Worm (Caenorhabditis elegans): Measurements from ENCODE around the gene T09F3.2.
A peak's percentile ranks its signal among the peaks of the same experiment; 100 is the strongest.

T09F3.2 gene

ce11 chrII:10390854-10391253, at the start of gene T09F3.2, which contains the start of gene T09F3.7:
Gene T09F3.2, plus strand, starts transcription at chrII:10391154.
Gene T09F3.7, plus strand, starts transcription at chrII:10391168.
- TF ChIP-seq F23B12.7 (tag; optimal IDR thresholded peaks at IDR 0.05; ENCODE audit: insufficient read depth), result no peak
- no peak for TF ChIP-seq cebp-1 (GFP tag; IDR thresholded peaks at IDR 0.05)
- TF ChIP-seq cebp-1 (tag; optimal IDR thresholded peaks at IDR 0.05), result no peak
- no peak for TF ChIP-seq aptf-3 (GFP tag; IDR thresholded peaks at IDR 0.05)
- no peak for TF ChIP-seq egl-18 (GFP tag; IDR thresholded peaks at IDR 0.05)
- TF ChIP-seq sea-2 (GFP tag; IDR thresholded peaks at IDR 0.05), result no peak
- TF ChIP-seq nhr-90 (tag; optimal IDR thresholded peaks at IDR 0.05), result no peak
- no peak for TF ChIP-seq unc-130 (GFP tag; optimal IDR thresholded peaks at IDR 0.05)
- TF ChIP-seq F52B5.7 (tag; optimal IDR thresholded peaks at IDR 0.05), result no peak
- no peak for TF ChIP-seq nhr-27 (tag; optimal IDR thresholded peaks at IDR 0.05)
- no peak for TF ChIP-seq nfyb-1 (GFP tag; IDR thresholded peaks at IDR 0.05)

- TF ChIP-seq ceh-58 (GFP tag; IDR thresholded peaks at IDR 0.05) (no peak), aptf-2 (GFP tag; conservative IDR thresholded peaks at IDR 0.05) (no peak), rcor-1 (GFP tag; IDR thresholded peaks at IDR 0.05) (no peak), efl-1 (GFP tag; optimal IDR thresholded peaks at IDR 0.05) (no peak), F52B5.7 (tag; optimal IDR thresholded peaks at IDR 0.05) (no peak), chd-7 (tag; optimal IDR thresholded peaks at IDR 0.05) (no peak), hmg-20 (GFP tag; IDR thresholded peaks at IDR 0.05) (no peak), hlh-12 (tag; optimal IDR thresholded peaks at IDR 0.05) (no peak), nhr-27 (tag; optimal IDR thresholded peaks at IDR 0.05) (no peak), F39B2.1 (GFP tag; IDR thresholded peaks at IDR 0.05) (no peak), lin-54 (GFP tag; optimal IDR thresholded peaks at IDR 0.05) (no peak), C06A6.2 (GFP tag; conservative IDR thresholded peaks at IDR 0.05) (no peak), mxl-1 (tag; optimal IDR thresholded peaks at IDR 0.05) (no peak), Y53F4B.3 (GFP tag; IDR thresholded peaks at IDR 0.05) (no peak), Y79H2A.3 (GFP tag; conservative IDR thresholded peaks at IDR 0.05) (no peak), dpff-1 (tag; optimal IDR thresholded peaks at IDR 0.05) (no peak), B0019.2 (GFP tag; conservative IDR thresholded peaks at IDR 0.05) (no peak)
These were observed 45.9 kb upstream of the T09F3.2 start, which contains the start of gene pro-2 for ce11 chrII:10345012-10345411. Gene pro-2, minus strand, starts transcription at chrII:10345112.

- TF ChIP-seq hmg-20 (GFP tag; IDR thresholded peaks at IDR 0.05), result no peak
- TF ChIP-seq gei-17 (GFP tag; optimal IDR thresholded peaks at IDR 0.05), result no peak
- TF ChIP-seq atf-7 (tag; optimal IDR thresholded peaks at IDR 0.05), result no peak
- no peak for TF ChIP-seq him-1 (tag; optimal IDR thresholded peaks at IDR 0.05)
- TF ChIP-seq madf-6 (GFP tag; IDR thresholded peaks at IDR 0.05), result peak; percentile 37; the same call in 1 of the 2 replicates
- no peak for TF ChIP-seq Y53F4B.3 (GFP tag; IDR thresholded peaks at IDR 0.05)
- TF ChIP-seq pha-4 (tag; optimal IDR thresholded peaks at IDR 0.05), result no peak
- no peak for TF ChIP-seq T26A5.8 (tag; optimal IDR thresholded peaks at IDR 0.05)
- TF ChIP-seq unc-130 (GFP tag; optimal IDR thresholded peaks at IDR 0.05), result no peak
- TF ChIP-seq bed-1 (GFP tag; IDR thresholded peaks at IDR 0.05), result no peak
- TF ChIP-seq rcor-1 (GFP tag; IDR thresholded peaks at IDR 0.05), result no peak
- TF ChIP-seq madf-8 (GFP tag; conservative IDR thresholded peaks at IDR 0.05), result no peak
- TF ChIP-seq unc-62 (GFP tag; optimal IDR thresholded peaks at IDR 0.05), result no peak
- no peak for TF ChIP-seq ztf-22 (GFP tag; optimal IDR thresholded peaks at IDR 0.05)
- no peak for TF ChIP-seq cebp-1 (GFP tag; IDR thresholded peaks at IDR 0.05)
- peak; percentile 53 for TF ChIP-seq cebp-1 (tag; optimal IDR thresholded peaks at IDR 0.05)
These were observed 44.9 kb upstream of the T09F3.2 start, which contains the start of gene C07E3.10 for ce11 chrII:10346075-10346474. Gene C07E3.10, plus strand, starts transcription at chrII:10346375.

DNA sequence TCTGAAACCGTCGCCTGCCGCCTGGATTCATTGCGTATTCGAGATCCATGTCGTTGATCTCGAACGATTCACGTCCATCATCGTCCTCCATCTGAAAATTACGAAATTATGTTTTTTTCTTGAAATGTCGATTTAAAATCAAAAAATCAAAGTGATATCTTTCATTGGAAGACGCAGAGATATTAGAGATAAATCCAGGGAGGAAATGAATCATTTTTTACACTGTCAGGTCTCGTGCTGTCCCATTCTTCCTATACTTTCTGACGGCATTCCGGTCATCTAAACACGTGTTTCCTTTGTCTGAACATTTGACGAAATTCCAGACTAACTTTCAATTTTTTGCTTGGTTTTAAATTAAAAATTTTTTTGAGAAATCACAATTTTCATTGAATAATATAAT, 41.0 kb upstream of the T09F3.2 start, which contains the start of gene stip-1:
stip-1 (minus strand) TSS at position 98 of the 400 bp plus-strand sequence.
- TF ChIP-seq K11D2.4 (GFP tag; IDR thresholded peaks at IDR 0.05) (no peak), lsl-1 (GFP tag; optimal IDR thresholded peaks at IDR 0.05) (no peak), nhr-80 (tag; optimal IDR thresholded peaks at IDR 0.05) (no peak), cebp-1 (GFP tag; IDR thresholded peaks at IDR 0.05) (no peak), cebp-1 (tag; optimal IDR thresholded peaks at IDR 0.05) (peak; percentile 48), him-1 (tag; optimal IDR thresholded peaks at IDR 0.05) (no peak)

Data from whole organism, young adult.